ENCODE assay signal across 2 worm cellular contexts in the genomic region with DNA sequence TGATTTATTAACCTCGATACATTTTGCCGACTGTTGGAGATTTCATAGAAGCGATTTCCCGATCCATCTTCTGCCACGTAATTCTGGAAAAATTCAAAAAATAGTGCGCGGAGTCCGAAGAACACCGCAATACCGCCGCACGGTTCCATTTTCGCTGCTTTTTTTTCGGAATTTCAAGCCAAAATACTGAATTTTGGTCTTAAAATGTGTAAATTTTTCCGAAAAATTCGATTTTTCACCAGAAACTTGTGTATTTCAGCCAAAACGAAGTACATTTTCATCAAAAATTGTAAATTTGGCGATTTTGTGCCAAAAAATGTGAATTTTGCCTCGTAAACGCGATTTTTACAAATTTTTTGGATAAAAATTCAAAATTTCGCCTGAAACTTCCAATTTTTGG.
TF ChIP-seq lines count a peak whose summit lies in the region.

No protein-coding gene starts in this region.

TF ChIP-seq in whole organism, L4 larva, 104 proteins besides CTCF, POLR2A, EP300 and RAD21:
- TF ChIP-seq nhr-25 (tag; optimal IDR thresholded peaks at IDR 0.05; lab: Kevin White, UChicago; ENCODE audit: borderline replicate concordance, insufficient read depth) = no peak
- no peak for TF ChIP-seq dmd-8 (GFP tag; IDR thresholded peaks at IDR 0.05; lab: Robert Waterston, UW)
- no peak for TF ChIP-seq F37D6.2 (tag; optimal IDR thresholded peaks at IDR 0.05; lab: Kevin White, UChicago)
- peak in 1 of 2 experiments; percentile 50 for TF ChIP-seq unc-62 (GFP tag; optimal IDR thresholded peaks at IDR 0.05 in 1 of 2; lab: Kevin White, UChicago)
- TF ChIP-seq unc-62 (tag; optimal IDR thresholded peaks at IDR 0.05; lab: Kevin White, UChicago) = no peak
- TF ChIP-seq lin-38 (GFP tag; IDR thresholded peaks at IDR 0.05; lab: Robert Waterston, UW) = no peak
- no peak for TF ChIP-seq T20F7.1 (GFP tag; optimal IDR thresholded peaks at IDR 0.05; lab: Kevin White, UChicago)
- peak; percentile 77 for TF ChIP-seq aha-1 (tag; lab: Kevin White, UChicago)
- TF ChIP-seq daf-16 (GFP tag; optimal IDR thresholded peaks at IDR 0.05; lab: Kevin White, UChicago) = no peak
- TF ChIP-seq daf-16 (tag; optimal IDR thresholded peaks at IDR 0.05; lab: Kevin White, UChicago) = no peak
- TF ChIP-seq ces-1 (GFP tag; optimal IDR thresholded peaks at IDR 0.05; lab: Kevin White, UChicago) = no peak
- TF ChIP-seq hif-1 (tag; optimal IDR thresholded peaks at IDR 0.05; lab: Kevin White, UChicago) = no peak
- TF ChIP-seq vab-7 (GFP tag; IDR thresholded peaks at IDR 0.05; lab: Robert Waterston, UW) = no peak
- no peak for TF ChIP-seq pqm-1 (tag; optimal IDR thresholded peaks at IDR 0.05; lab: Kevin White, UChicago)
- no peak for TF ChIP-seq egl-43 (GFP tag; IDR thresholded peaks at IDR 0.05; lab: Robert Waterston, UW)

TF ChIP-seq in whole organism, early embryonic, 17 proteins besides CTCF, POLR2A, EP300 and RAD21:
- TF ChIP-seq ets-7 (tag; optimal IDR thresholded peaks at IDR 0.05; lab: Kevin White, UChicago) (no peak), ama-1 (optimal IDR thresholded peaks at IDR 0.05; lab: Kevin White, UChicago) (peak; percentile 41)
TF ChIP-seq in whole organism, early embryonic: peak in this region for 1.
